ENCODE assay signal across 1 fruit fly cellular context in genomic region chrX:19491984-19492584, dm6.
A peak's percentile ranks its signal among the peaks of the same experiment; 100 is the strongest.
TF ChIP-seq lines count a peak whose summit lies in the region.

TSS of gene pcm (minus strand) at chrX:19492011.
TSS of gene ND-18 (plus strand) at chrX:19492421.

TF ChIP-seq in whole organism, embryonic, 481 proteins besides CTCF, POLR2A, EP300 and RAD21 (continued from another document):
- TF ChIP-seq p53 (GFP tag; optimal IDR thresholded peaks at IDR 0.05; lab: Kevin White, UChicago) (no peak), trem (tag; optimal IDR thresholded peaks at IDR 0.05; lab: Kevin White, UChicago) (peak; percentile 1), CG32772 (GFP tag; IDR thresholded peaks at IDR 0.05; lab: Robert Waterston, UW) (no peak), Scr (GFP tag; IDR thresholded peaks at IDR 0.05; lab: Robert Waterston, UW; ENCODE audit: partially characterized antibody) (0 out of 2 replicates have a peak, but pooled peaks have one; percentile 19), CG5180 (GFP tag; optimal IDR thresholded peaks at IDR 0.05; lab: Kevin White, UChicago) (no peak), disco-r (GFP tag; optimal IDR thresholded peaks at IDR 0.05; lab: Kevin White, UChicago) (no peak), CG7372 (GFP tag; IDR thresholded peaks at IDR 0.05; lab: Robert Waterston, UW) (no peak), amos (GFP tag; IDR thresholded peaks at IDR 0.05; lab: Robert Waterston, UW; ENCODE audit: partially characterized antibody) (peak; percentile 18), ab (GFP tag; optimal IDR thresholded peaks at IDR 0.05; lab: Kevin White, UChicago) (no peak), E2f2 (GFP tag; IDR thresholded peaks at IDR 0.05; lab: Robert Waterston, UW) (peak; percentile 74), gfzf (GFP tag; optimal IDR thresholded peaks at IDR 0.05; lab: Kevin White, UChicago) (peak; percentile 78), lilli (GFP tag; optimal IDR thresholded peaks at IDR 0.05; lab: Kevin White, UChicago) (peak; percentile 31), MBD-R2 (GFP tag; IDR thresholded peaks at IDR 0.05; lab: Robert Waterston, UW) (peak; percentile 79), pzg (GFP tag; optimal IDR thresholded peaks at IDR 0.05; lab: Kevin White, UChicago) (peak; percentile 64), CG17568 (GFP tag; optimal IDR thresholded peaks at IDR 0.05; lab: Kevin White, UChicago) (no peak), CG16863 (GFP tag; optimal IDR thresholded peaks at IDR 0.05; lab: Kevin White, UChicago) (no peak), kah (GFP tag; optimal IDR thresholded peaks at IDR 0.05; lab: Kevin White, UChicago) (no peak), Doc2 (GFP tag; IDR thresholded peaks at IDR 0.05; lab: Robert Waterston, UW) (no peak), CG17186 (GFP tag; optimal IDR thresholded peaks at IDR 0.05; lab: Kevin White, UChicago) (peak; percentile 41), CG2116 (GFP tag; optimal IDR thresholded peaks at IDR 0.05; lab: Kevin White, UChicago) (peak; percentile 66), Usf (GFP tag; optimal IDR thresholded peaks at IDR 0.05; lab: Kevin White, UChicago) (no peak), CG6689 (GFP tag; IDR thresholded peaks at IDR 0.05; lab: Robert Waterston, UW) (no peak), insv (GFP tag; optimal IDR thresholded peaks at IDR 0.05; lab: Kevin White, UChicago) (peak; percentile 90 to 98), Dp (GFP tag; optimal IDR thresholded peaks at IDR 0.05; lab: Kevin White, UChicago) (peak; percentile 65), CG3726 (GFP tag; IDR thresholded peaks at IDR 0.05; lab: Robert Waterston, UW) (no peak), pb (GFP tag; optimal IDR thresholded peaks at IDR 0.05; lab: Kevin White, UChicago) (no peak), sna (GFP tag; IDR thresholded peaks at IDR 0.05; lab: Robert Waterston, UW; ENCODE audit: partially characterized antibody) (no peak), Bgb (GFP tag; IDR thresholded peaks at IDR 0.05; lab: Robert Waterston, UW; ENCODE audit: partially characterized antibody) (peak; percentile 6; the same call in 1 of the 2 replicates), bab2 (GFP tag; optimal IDR thresholded peaks at IDR 0.05; lab: Kevin White, UChicago) (no peak), jumu (GFP tag; optimal IDR thresholded peaks at IDR 0.05; lab: Kevin White, UChicago) (no peak), CG31224 (GFP tag; IDR thresholded peaks at IDR 0.05; lab: Robert Waterston, UW) (no peak), CG14710 (tag; optimal IDR thresholded peaks at IDR 0.05; lab: Kevin White, UChicago) (peak; percentile 99), nmo (GFP tag; optimal IDR thresholded peaks at IDR 0.05; lab: Kevin White, UChicago) (peak; percentile 9), yki (optimal IDR thresholded peaks at IDR 0.05; lab: Kevin White, UChicago) (no peak), CG10267 (tag; optimal IDR thresholded peaks at IDR 0.05; lab: Kevin White, UChicago) (peak; percentile 54), CG15514 (GFP tag; optimal IDR thresholded peaks at IDR 0.05; lab: Kevin White, UChicago) (peak; percentile 85), so (GFP tag; IDR thresholded peaks at IDR 0.05; lab: Robert Waterston, UW) (no peak), CG11723 (GFP tag; optimal IDR thresholded peaks at IDR 0.05; lab: Kevin White, UChicago) (no peak), ttk (GFP tag; IDR thresholded peaks at IDR 0.05; lab: Robert Waterston, UW) (no peak), CG2678 (tag; optimal IDR thresholded peaks at IDR 0.05; lab: Kevin White, UChicago) (no peak), CG34224 (GFP tag; IDR thresholded peaks at IDR 0.05; lab: Robert Waterston, UW; ENCODE audit: partially characterized antibody) (0 out of 3 replicates have a peak, but pooled peaks have one; percentile 22), Med (GFP tag; lab: Kevin White, UChicago) (peak; percentile 61), sim (GFP tag; IDR thresholded peaks at IDR 0.05; lab: Robert Waterston, UW) (no peak), CG9797 (GFP tag; optimal IDR thresholded peaks at IDR 0.05; lab: Kevin White, UChicago) (peak; percentile 79), Bdp1 (GFP tag; optimal IDR thresholded peaks at IDR 0.05; lab: Kevin White, UChicago) (no peak), CG12769 (tag; optimal IDR thresholded peaks at IDR 0.05; lab: Kevin White, UChicago) (no peak), Max (GFP tag; optimal IDR thresholded peaks at IDR 0.05; lab: Kevin White, UChicago) (peak; percentile 9), Adf1 (GFP tag; IDR thresholded peaks at IDR 0.05; lab: Robert Waterston, UW) (no peak), knrl (GFP tag; IDR thresholded peaks at IDR 0.05; lab: Robert Waterston, UW; ENCODE audit: partially characterized antibody) (0 out of 3 replicates have a peak, but pooled peaks have one; percentile 28), crp (GFP tag; optimal IDR thresholded peaks at IDR 0.05; lab: Kevin White, UChicago) (peak; percentile 54 to 92), CG8478 (optimal IDR thresholded peaks at IDR 0.05; lab: Kevin White, UChicago) (no peak), phol (tag; optimal IDR thresholded peaks at IDR 0.05; lab: Kevin White, UChicago) (peak; percentile 35), Rx (GFP tag; IDR thresholded peaks at IDR 0.05; lab: Robert Waterston, UW) (no peak), CG9437 (GFP tag; optimal IDR thresholded peaks at IDR 0.05; lab: Kevin White, UChicago) (peak; percentile 60), CG2120 (GFP tag; optimal IDR thresholded peaks at IDR 0.05; lab: Kevin White, UChicago) (peak; percentile 4), CG4617 (GFP tag; optimal IDR thresholded peaks at IDR 0.05; lab: Kevin White, UChicago; ENCODE audit: borderline replicate concordance) (peak; percentile 32), CG12391 (tag; optimal IDR thresholded peaks at IDR 0.05; lab: Kevin White, UChicago) (peak; percentile 25), Sry-δ (GFP tag; optimal IDR thresholded peaks at IDR 0.05; lab: Kevin White, UChicago) (peak; percentile 64), CG13287 (GFP tag; IDR thresholded peaks at IDR 0.05; lab: Robert Waterston, UW; ENCODE audit: partially characterized antibody) (peak; percentile 18; the same call in 1 of the 2 replicates), abd-A (tag; optimal IDR thresholded peaks at IDR 0.05; lab: Kevin White, UChicago) (no peak), CG3163 (GFP tag; optimal IDR thresholded peaks at IDR 0.05; lab: Kevin White, UChicago) (no peak), BEAF-32 (GFP tag; optimal IDR thresholded peaks at IDR 0.05; lab: Kevin White, UChicago) (peak; percentile 65), CG9609 (GFP tag; optimal IDR thresholded peaks at IDR 0.05; lab: Kevin White, UChicago) (peak; percentile 28), Pdp1 (GFP tag; optimal IDR thresholded peaks at IDR 0.05; lab: Kevin White, UChicago) (peak in 1 of 2 experiments; percentile 95), dm (GFP tag; optimal IDR thresholded peaks at IDR 0.05; lab: Kevin White, UChicago) (peak; percentile 27), YL-1 (GFP tag; optimal IDR thresholded peaks at IDR 0.05; lab: Kevin White, UChicago) (peak; percentile 33), sug (tag; optimal IDR thresholded peaks at IDR 0.05; lab: Kevin White, UChicago) (no peak), CG30020 (tag; optimal IDR thresholded peaks at IDR 0.05; lab: Kevin White, UChicago) (peak; percentile 23)
